Fruit fly (Drosophila melanogaster): ENCODE results near the gene CG10413.
A peak's percentile ranks its signal among the peaks of the same experiment; 100 is the strongest.

CG10413 gene

DNA sequence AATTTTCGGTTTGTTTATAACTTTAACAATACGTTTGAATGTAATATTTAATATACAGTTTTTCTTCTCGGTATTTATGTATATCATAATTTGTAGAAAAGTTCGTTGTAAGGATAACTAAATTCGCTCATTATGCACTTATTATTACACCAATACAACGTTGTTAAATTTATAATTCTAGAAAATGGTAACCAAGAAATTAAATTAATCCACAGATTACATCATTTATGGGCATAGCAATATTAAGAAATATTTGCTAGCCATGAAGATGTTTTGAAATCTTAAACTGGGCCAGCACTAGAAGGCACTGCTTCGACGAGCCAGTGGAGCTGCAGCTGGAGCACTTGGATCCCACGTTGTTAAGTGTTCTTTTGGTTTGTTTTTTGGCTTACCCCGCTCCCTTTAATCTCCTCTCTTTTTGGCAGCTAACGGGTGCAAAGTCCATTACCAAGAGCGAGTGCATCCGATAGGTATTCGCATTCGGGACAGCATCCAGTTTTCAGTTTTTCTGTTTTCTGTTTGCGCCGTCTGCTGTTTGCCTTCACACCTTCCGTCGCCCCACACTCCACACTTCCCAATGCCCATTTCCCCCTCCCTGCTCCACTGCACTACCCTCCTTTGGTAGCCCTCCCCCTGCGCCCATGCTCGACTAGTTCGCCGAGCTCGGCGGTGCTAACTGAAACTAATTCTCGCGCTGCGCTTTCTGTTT is 32.5 kb downstream of the CG10413 start:
- TF ChIP-seq Ets98B (GFP tag; IDR thresholded peaks at IDR 0.05) (no peak; the same call in none of the 2 replicates), gl (tag; optimal IDR thresholded peaks at IDR 0.05) (peak; percentile 88), Snoo (tag; optimal IDR thresholded peaks at IDR 0.05) (peak; percentile 61), Pif1B (GFP tag; optimal IDR thresholded peaks at IDR 0.05) (peak; percentile 79), CG10348 (GFP tag; IDR thresholded peaks at IDR 0.05) (no peak), rn (GFP tag; IDR thresholded peaks at IDR 0.05) (0 out of 2 replicates have a peak, but pooled peaks have one; percentile 26), CG32121 (GFP tag; IDR thresholded peaks at IDR 0.05) (peak; percentile 78), Pif1A (GFP tag; optimal IDR thresholded peaks at IDR 0.05) (peak; percentile 68), CG8159 (tag; optimal IDR thresholded peaks at IDR 0.05) (peak; percentile 6), CG9948 (tag; optimal IDR thresholded peaks at IDR 0.05) (no peak), CG17806 (tag; optimal IDR thresholded peaks at IDR 0.05) (peak; percentile 23), EcR (GFP tag; optimal IDR thresholded peaks at IDR 0.05) (peak; percentile 37), CG34367 (tag; optimal IDR thresholded peaks at IDR 0.05) (peak; percentile 45), CG8301 (tag; optimal IDR thresholded peaks at IDR 0.05) (peak; percentile 76), CG15710 (tag; optimal IDR thresholded peaks at IDR 0.05) (peak; percentile 31), CG12605 (GFP tag; IDR thresholded peaks at IDR 0.05) (peak; percentile 89), D1 (tag; optimal IDR thresholded peaks at IDR 0.05) (no peak), CG4496 (GFP tag; IDR thresholded peaks at IDR 0.05) (peak; percentile 88), CG13204 (GFP tag; optimal IDR thresholded peaks at IDR 0.05) (peak; percentile 91), CG14655 (GFP tag; optimal IDR thresholded peaks at IDR 0.05) (peak; percentile 84), fd96Ca (GFP tag; IDR thresholded peaks at IDR 0.05) (peak; percentile 80)

DNA sequence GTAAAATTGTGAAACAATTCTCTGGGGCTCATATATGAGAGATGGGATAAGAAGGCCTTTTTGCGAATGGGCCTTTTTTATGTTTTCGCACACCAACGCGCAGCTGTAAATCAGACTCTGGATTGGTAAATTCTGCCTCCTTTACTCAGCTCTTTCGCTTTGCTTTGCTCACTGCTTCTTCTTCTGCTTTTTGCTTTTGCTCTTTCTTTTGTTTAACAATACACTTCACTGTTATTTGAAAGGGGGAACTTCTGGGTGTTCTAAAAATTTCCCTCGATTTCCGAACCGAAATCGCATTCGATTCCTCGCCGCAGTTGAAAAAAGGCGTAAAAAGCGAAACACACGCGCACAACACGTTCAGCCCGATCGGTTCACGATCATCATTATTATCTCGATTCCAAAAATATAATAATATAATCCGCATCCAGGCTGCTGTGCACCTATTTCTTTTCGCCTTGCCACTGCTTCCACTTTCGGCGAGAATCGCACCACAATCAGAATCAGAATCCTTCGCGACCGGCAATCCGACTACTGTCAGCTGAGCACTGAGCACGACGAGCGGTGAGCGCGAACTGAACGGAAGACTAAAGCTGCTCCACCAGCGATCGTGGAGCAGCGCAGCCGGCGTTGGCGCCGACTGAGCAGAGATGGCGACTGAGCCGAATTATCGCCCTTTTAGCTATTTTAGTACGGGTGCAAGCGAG is 33.2 kb downstream of the CG10413 start:
- peak; percentile 28 for TF ChIP-seq Pif1B (GFP tag; optimal IDR thresholded peaks at IDR 0.05)
- peak; percentile 33; the same call in 1 of the 2 replicates for TF ChIP-seq Ets98B (GFP tag; IDR thresholded peaks at IDR 0.05)
- TF ChIP-seq CG4496 (GFP tag; IDR thresholded peaks at IDR 0.05), result peak; percentile 82
- no peak for TF ChIP-seq CG15710 (tag; optimal IDR thresholded peaks at IDR 0.05)
- peak; percentile 48 for TF ChIP-seq CG12605 (GFP tag; IDR thresholded peaks at IDR 0.05)
- no peak for TF ChIP-seq D1 (tag; optimal IDR thresholded peaks at IDR 0.05)
- TF ChIP-seq rn (GFP tag; IDR thresholded peaks at IDR 0.05), result no peak; the same call in 1 of the 2 replicates
- peak; percentile 53 for TF ChIP-seq CG13204 (GFP tag; optimal IDR thresholded peaks at IDR 0.05)
- no peak for TF ChIP-seq Snoo (tag; optimal IDR thresholded peaks at IDR 0.05)
- TF ChIP-seq EcR (GFP tag; optimal IDR thresholded peaks at IDR 0.05), result peak; percentile 16
- no peak for TF ChIP-seq gl (tag; optimal IDR thresholded peaks at IDR 0.05)
- TF ChIP-seq fd96Ca (GFP tag; IDR thresholded peaks at IDR 0.05), result peak; percentile 29; the same call in 1 of the 3 replicates
- peak; percentile 58; the same call in 1 of the 2 replicates for TF ChIP-seq CG32121 (GFP tag; IDR thresholded peaks at IDR 0.05)
- no peak for TF ChIP-seq CG9948 (tag; optimal IDR thresholded peaks at IDR 0.05)
- no peak for TF ChIP-seq CG14655 (GFP tag; optimal IDR thresholded peaks at IDR 0.05)
- no peak for TF ChIP-seq CG10348 (GFP tag; IDR thresholded peaks at IDR 0.05)
- no peak for TF ChIP-seq CG8301 (tag; optimal IDR thresholded peaks at IDR 0.05)
- no peak for TF ChIP-seq CG34367 (tag; optimal IDR thresholded peaks at IDR 0.05)
- TF ChIP-seq CG8159 (tag; optimal IDR thresholded peaks at IDR 0.05), result no peak
- no peak for TF ChIP-seq Pif1A (GFP tag; optimal IDR thresholded peaks at IDR 0.05)
- TF ChIP-seq CG17806 (tag; optimal IDR thresholded peaks at IDR 0.05), result no peak

DNA sequence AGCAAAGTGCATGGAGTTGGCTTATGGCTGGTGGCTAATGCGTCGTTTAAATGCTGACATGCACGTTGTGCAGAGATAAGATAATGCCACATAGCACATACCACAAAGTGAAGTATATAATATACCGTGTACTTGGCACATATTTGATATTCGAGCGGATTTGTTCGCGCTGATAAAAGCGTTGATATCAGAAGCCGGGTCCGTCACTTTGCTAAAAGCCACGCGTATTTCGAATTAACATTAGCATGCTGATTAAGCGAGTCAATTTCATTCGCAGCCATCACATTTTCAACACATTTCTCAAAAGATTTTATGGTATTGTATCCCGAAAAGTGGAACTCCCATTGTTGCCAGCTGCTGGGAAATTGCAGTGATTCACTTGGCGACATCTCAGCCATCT is 36.3 kb downstream of the CG10413 start:
- TF ChIP-seq CG8301 (tag; optimal IDR thresholded peaks at IDR 0.05), result no peak
- no peak for TF ChIP-seq Snoo (tag; optimal IDR thresholded peaks at IDR 0.05)
- TF ChIP-seq gl (tag; optimal IDR thresholded peaks at IDR 0.05), result no peak
- no peak for TF ChIP-seq CG10348 (GFP tag; IDR thresholded peaks at IDR 0.05)
- TF ChIP-seq Ets98B (GFP tag; IDR thresholded peaks at IDR 0.05), result no peak
- TF ChIP-seq fd96Ca (GFP tag; IDR thresholded peaks at IDR 0.05), result no peak
- TF ChIP-seq rn (GFP tag; IDR thresholded peaks at IDR 0.05), result no peak
- TF ChIP-seq CG14655 (GFP tag; optimal IDR thresholded peaks at IDR 0.05), result no peak
- no peak for TF ChIP-seq CG13204 (GFP tag; optimal IDR thresholded peaks at IDR 0.05)
- TF ChIP-seq EcR (GFP tag; optimal IDR thresholded peaks at IDR 0.05), result no peak
- TF ChIP-seq D1 (tag; optimal IDR thresholded peaks at IDR 0.05), result no peak
- no peak for TF ChIP-seq CG15710 (tag; optimal IDR thresholded peaks at IDR 0.05)
- no peak for TF ChIP-seq Pif1A (GFP tag; optimal IDR thresholded peaks at IDR 0.05)
- no peak for TF ChIP-seq CG34367 (tag; optimal IDR thresholded peaks at IDR 0.05)
- TF ChIP-seq CG12605 (GFP tag; IDR thresholded peaks at IDR 0.05), result no peak
- TF ChIP-seq CG8159 (tag; optimal IDR thresholded peaks at IDR 0.05), result no peak

DNA sequence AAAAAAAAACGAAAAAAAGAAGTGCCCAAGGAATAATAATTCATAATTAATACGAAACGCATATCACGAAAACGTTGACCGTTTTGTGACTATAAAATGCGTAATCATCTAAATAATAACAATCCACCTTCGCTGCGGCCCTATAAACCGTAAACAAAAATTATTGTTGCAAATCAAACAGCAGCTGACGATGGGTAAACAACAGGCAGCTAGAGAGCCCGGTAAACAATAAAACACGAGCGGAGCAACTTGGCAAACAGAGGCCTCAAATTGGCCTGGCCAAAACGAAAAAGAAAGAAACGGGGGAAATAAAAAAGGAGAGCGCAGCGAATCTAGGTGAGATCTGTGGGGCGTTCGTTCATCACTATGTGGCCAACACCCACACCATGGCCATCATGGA is 37.5 kb downstream of the CG10413 start:
- TF ChIP-seq D1 (tag; optimal IDR thresholded peaks at IDR 0.05), result no peak
- TF ChIP-seq CG4496 (GFP tag; IDR thresholded peaks at IDR 0.05), result peak; percentile 57; the same call in 1 of the 3 replicates
- TF ChIP-seq CG8159 (tag; optimal IDR thresholded peaks at IDR 0.05), result peak; percentile 29
- TF ChIP-seq CG10348 (GFP tag; IDR thresholded peaks at IDR 0.05), result no peak
- TF ChIP-seq CG34367 (tag; optimal IDR thresholded peaks at IDR 0.05), result peak; percentile 21
- peak; percentile 3 for TF ChIP-seq CG15710 (tag; optimal IDR thresholded peaks at IDR 0.05)
- TF ChIP-seq Snoo (tag; optimal IDR thresholded peaks at IDR 0.05), result no peak
- no peak for TF ChIP-seq CG8301 (tag; optimal IDR thresholded peaks at IDR 0.05)
- no peak for TF ChIP-seq CG17806 (tag; optimal IDR thresholded peaks at IDR 0.05)
- TF ChIP-seq CG14655 (GFP tag; optimal IDR thresholded peaks at IDR 0.05), result no peak
- TF ChIP-seq Ets98B (GFP tag; IDR thresholded peaks at IDR 0.05), result peak; percentile 10; the same call in 1 of the 2 replicates
- peak; percentile 50 for TF ChIP-seq Pif1A (GFP tag; optimal IDR thresholded peaks at IDR 0.05)
- no peak for TF ChIP-seq CG9948 (tag; optimal IDR thresholded peaks at IDR 0.05)
- TF ChIP-seq CG13204 (GFP tag; optimal IDR thresholded peaks at IDR 0.05), result peak; percentile 31
- TF ChIP-seq CG12605 (GFP tag; IDR thresholded peaks at IDR 0.05), result no peak
- no peak for TF ChIP-seq fd96Ca (GFP tag; IDR thresholded peaks at IDR 0.05)
- TF ChIP-seq rn (GFP tag; IDR thresholded peaks at IDR 0.05), result no peak
- TF ChIP-seq Pif1B (GFP tag; optimal IDR thresholded peaks at IDR 0.05), result peak; percentile 37
- TF ChIP-seq CG32121 (GFP tag; IDR thresholded peaks at IDR 0.05), result no peak
- no peak for TF ChIP-seq EcR (GFP tag; optimal IDR thresholded peaks at IDR 0.05)
- TF ChIP-seq gl (tag; optimal IDR thresholded peaks at IDR 0.05), result peak; percentile 55

Data from whole organism, pupa.